Fruit fly (Drosophila melanogaster) whole organism, embryonic: Measurements from ENCODE around the gene CG5381.

Experiments
- Adf1 ChIP-seq: fragments of 200-800 bp; sonication (Bioruptor generic); IDR thresholded peaks from 2 replicates; pipeline ENCODE4 v1.3.6; 2022; ENCODE audit warnings: missing biosample characterization, missing genetic modification characterization
- CG10267 ChIP-seq: fragments of 200-800 bp; sonication (Bioruptor generic); optimal IDR thresholded peaks from 2 replicates; lab custom pipeline; 2018; ENCODE audit warnings: missing biosample characterization, mild to moderate bottlenecking, missing genetic modification characterization, moderate library complexity
- CG12104 ChIP-seq: fragments of 200-800 bp; sonication (Bioruptor generic); optimal IDR thresholded peaks from 3 replicates; lab custom pipeline; 2016; ENCODE audit warnings: missing biosample characterization, missing genetic modification characterization
- CG12391 ChIP-seq: fragments of 200-800 bp; sonication (Bioruptor generic); optimal IDR thresholded peaks from 3 replicates; lab custom pipeline; 2018; ENCODE audit warnings: missing biosample characterization, mild to moderate bottlenecking, missing genetic modification characterization, moderate library complexity
- CG13424 ChIP-seq: fragments of 200-800 bp; sonication (Bioruptor generic); optimal IDR thresholded peaks from 2 replicates; lab custom pipeline; 2019; ENCODE audit warnings: missing biosample characterization, mild to moderate bottlenecking, missing genetic modification characterization, moderate library complexity
- CG15479 ChIP-seq: fragments of 200-800 bp; sonication (Bioruptor generic); optimal IDR thresholded peaks from 3 replicates; lab custom pipeline; 2019; ENCODE audit warnings: missing biosample characterization, mild to moderate bottlenecking, missing genetic modification characterization, moderate library complexity
- CG2120 ChIP-seq: fragments of 200-800 bp; sonication (Bioruptor generic); optimal IDR thresholded peaks from 3 replicates; lab custom pipeline; 2016; ENCODE audit warnings: missing biosample characterization, missing genetic modification characterization
- CG2199 ChIP-seq: fragments of 200-800 bp; sonication (Bioruptor generic); IDR thresholded peaks from 3 replicates; pipeline ENCODE4 v1.3.6; 2022; ENCODE audit warnings: missing biosample characterization, missing genetic modification characterization
- CG2712 ChIP-seq: fragments of 200-800 bp; optimal IDR thresholded peaks from 3 replicates; lab custom pipeline; 2019; ENCODE audit warnings: missing biosample characterization, mild to moderate bottlenecking, missing genetic modification characterization, moderate library complexity
- CG30403 ChIP-seq: fragments of 200-800 bp; sonication (Bioruptor generic); optimal IDR thresholded peaks from 3 replicates; lab custom pipeline; 2016; ENCODE audit warnings: missing biosample characterization, missing genetic modification characterization
- CG31365 ChIP-seq: fragments of 200-800 bp; sonication (Bioruptor generic); optimal IDR thresholded peaks from 2 replicates; lab custom pipeline; 2018; ENCODE audit warnings: missing biosample characterization, mild to moderate bottlenecking, missing genetic modification characterization
- CG42726 ChIP-seq: fragments of 200-800 bp; sonication (Bioruptor generic); IDR thresholded peaks from 2 replicates; pipeline ENCODE4 v1.3.6; 2022; ENCODE audit warnings: missing biosample characterization, missing genetic modification characterization; ENCODE audit not compliant: partially characterized antibody
- CG7271 ChIP-seq: fragments of 200-800 bp; sonication (Bioruptor generic); optimal IDR thresholded peaks from 2 replicates; lab custom pipeline; 2018; ENCODE audit warnings: missing biosample characterization, mild to moderate bottlenecking, missing genetic modification characterization, moderate library complexity
- CG7745 ChIP-seq: fragments of 200-800 bp; sonication (Bioruptor generic); optimal IDR thresholded peaks from 2 replicates; lab custom pipeline; 2018; ENCODE audit warnings: missing biosample characterization, mild to moderate bottlenecking, missing genetic modification characterization, moderate library complexity
- CG7786 ChIP-seq: fragments of 200-800 bp; sonication (Bioruptor generic); optimal IDR thresholded peaks from 2 replicates; lab custom pipeline; 2016; ENCODE audit warnings: missing biosample characterization, missing genetic modification characterization
- CG8089 ChIP-seq: fragments of 200-800 bp; sonication (Bioruptor generic); optimal IDR thresholded peaks from 3 replicates; lab custom pipeline; 2016; ENCODE audit warnings: missing biosample characterization, missing genetic modification characterization
- Dad ChIP-seq: fragments of 200-800 bp; sonication (Bioruptor generic); optimal IDR thresholded peaks from 3 replicates; lab custom pipeline; 2016; ENCODE audit warnings: missing biosample characterization, missing genetic modification characterization
- Dek ChIP-seq: fragments of 200-800 bp; sonication (Bioruptor generic); optimal IDR thresholded peaks from 3 replicates; lab custom pipeline; 2019; ENCODE audit warnings: missing biosample characterization, mild to moderate bottlenecking, missing genetic modification characterization, moderate library complexity
- Dip3 ChIP-seq: fragments of 200-800 bp; sonication (Bioruptor generic); optimal IDR thresholded peaks from 3 replicates; lab custom pipeline; 2016; ENCODE audit warnings: missing biosample characterization, missing genetic modification characterization
- E2f2 ChIP-seq: fragments of 200-800 bp; sonication (Bioruptor generic); IDR thresholded peaks from 2 replicates; pipeline ENCODE4 v1.3.6; 2022; ENCODE audit warnings: missing biosample characterization, missing genetic modification characterization
- HHEX ChIP-seq: fragments of 200-800 bp; sonication (Bioruptor generic); optimal IDR thresholded peaks from 3 replicates; lab custom pipeline; 2017; ENCODE audit warnings: missing biosample characterization, mild to moderate bottlenecking, missing genetic modification characterization, missing genetic modification reagents
- Lim3 ChIP-seq: fragments of 200-800 bp; sonication (Bioruptor generic); IDR thresholded peaks from 2 replicates; pipeline ENCODE4 v1.3.6; 2022; ENCODE audit warnings: missing biosample characterization, missing genetic modification characterization
- MBD-R2 ChIP-seq: fragments of 200-800 bp; sonication (Bioruptor generic); IDR thresholded peaks from 2 replicates; pipeline ENCODE4 v1.3.6; 2022; ENCODE audit warnings: missing biosample characterization, missing genetic modification characterization
- Mes4 ChIP-seq: fragments of 200-800 bp; sonication (Bioruptor generic); optimal IDR thresholded peaks from 2 replicates; lab custom pipeline; 2016; ENCODE audit warnings: missing biosample characterization, missing genetic modification characterization
- PHDP ChIP-seq: fragments of 200-800 bp; sonication (Bioruptor generic); optimal IDR thresholded peaks from 3 replicates; lab custom pipeline; 2018; ENCODE audit warnings: missing biosample characterization, mild to moderate bottlenecking, missing genetic modification characterization, moderate library complexity
- ab ChIP-seq: fragments of 200-800 bp; sonication (Bioruptor generic); optimal IDR thresholded peaks from 2 replicates; lab custom pipeline; 2016; ENCODE audit warnings: missing biosample characterization, missing genetic modification characterization
- amos ChIP-seq: fragments of 200-800 bp; sonication (Bioruptor generic); IDR thresholded peaks from 2 replicates; pipeline ENCODE4 v1.3.6; 2022; ENCODE audit warnings: missing biosample characterization, missing genetic modification characterization; ENCODE audit not compliant: partially characterized antibody
- az2 ChIP-seq: fragments of 200-800 bp; sonication (Bioruptor generic); optimal IDR thresholded peaks from 3 replicates; lab custom pipeline; 2016; ENCODE audit warnings: missing biosample characterization, missing genetic modification characterization
- bsh ChIP-seq, 2 experiments: fragments of 200-800 bp; sonication (Bioruptor generic); optimal IDR thresholded peaks; 2 replicates each; lab custom pipeline; 2017 to 2018; ENCODE audit warnings: mild to moderate bottlenecking in 2 of 2, missing biosample characterization in 2 of 2, missing genetic modification characterization in 2 of 2, moderate library complexity in 1 of 2
- btn ChIP-seq: fragments of 200-800 bp; sonication (Bioruptor generic); optimal IDR thresholded peaks from 2 replicates; lab custom pipeline; 2016; ENCODE audit warnings: missing biosample characterization, missing genetic modification characterization
- chinmo ChIP-seq: fragments of 200-800 bp; sonication (Bioruptor generic); IDR thresholded peaks from 4 replicates; pipeline ENCODE4 v1.3.6; 2022; ENCODE audit warnings: missing biosample characterization, missing genetic modification characterization; ENCODE audit not compliant: partially characterized antibody
- dan ChIP-seq: fragments of 200-800 bp; sonication (Bioruptor generic); IDR thresholded peaks from 2 replicates; pipeline ENCODE4 v1.3.6; 2022; ENCODE audit warnings: missing biosample characterization, missing genetic modification characterization
- dpn ChIP-seq, 2 experiments: fragments of 200-800 bp; sonication (Bioruptor generic); optimal IDR thresholded peaks; 3 replicates each; lab custom pipeline; 2016; ENCODE audit warnings: missing biosample characterization in 2 of 2, missing genetic modification characterization in 2 of 2
- ftz-f1 ChIP-seq: fragments of 200-800 bp; sonication (Bioruptor generic); optimal IDR thresholded peaks from 2 replicates; lab custom pipeline; 2016; ENCODE audit warnings: missing biosample characterization, missing genetic modification characterization
- gem ChIP-seq: fragments of 200-800 bp; sonication (Bioruptor generic); optimal IDR thresholded peaks from 2 replicates; lab custom pipeline; 2019; ENCODE audit warnings: missing biosample characterization, mild to moderate bottlenecking, missing genetic modification characterization, moderate library complexity
- grau ChIP-seq: fragments of 200-800 bp; optimal IDR thresholded peaks from 3 replicates; lab custom pipeline; 2019; ENCODE audit warnings: missing biosample characterization, mild to moderate bottlenecking, missing genetic modification characterization, moderate library complexity
- h ChIP-seq: fragments of >200 bp; optimal IDR thresholded peaks from 2 replicates; lab custom pipeline; 2017
- her ChIP-seq: fragments of 200-800 bp; sonication (Bioruptor generic); optimal IDR thresholded peaks from 2 replicates; lab custom pipeline; 2016; ENCODE audit warnings: missing biosample characterization, missing genetic modification characterization
- inv ChIP-seq: fragments of 200-800 bp; sonication (Bioruptor generic); IDR thresholded peaks from 2 replicates; pipeline ENCODE4 v1.3.6; 2022; ENCODE audit warnings: missing biosample characterization, missing genetic modification characterization; ENCODE audit not compliant: partially characterized antibody
- jing ChIP-seq: fragments of 200-800 bp; sonication (Bioruptor generic); optimal IDR thresholded peaks from 2 replicates; lab custom pipeline; 2018; ENCODE audit warnings: missing biosample characterization, mild to moderate bottlenecking, missing genetic modification characterization
- lab ChIP-seq: fragments of 200-800 bp; sonication (Bioruptor generic); optimal IDR thresholded peaks from 3 replicates; lab custom pipeline; 2017; ENCODE audit warnings: missing biosample characterization, missing genetic modification characterization, mild to moderate bottlenecking, moderate library complexity, missing genetic modification reagents
- mam ChIP-seq: fragments of 200-800 bp; sonication (Bioruptor generic); optimal IDR thresholded peaks from 3 replicates; lab custom pipeline; 2016; ENCODE audit warnings: missing biosample characterization, missing genetic modification characterization
- mld ChIP-seq: fragments of 200-800 bp; sonication (Bioruptor generic); IDR thresholded peaks from 3 replicates; pipeline ENCODE4 v1.3.6; 2022; ENCODE audit warnings: missing biosample characterization, missing genetic modification characterization; ENCODE audit not compliant: partially characterized antibody
- nerfin-2 ChIP-seq: fragments of 200-800 bp; sonication (Bioruptor generic); IDR thresholded peaks from 2 replicates; pipeline ENCODE4 v1.3.6; 2022; ENCODE audit warnings: missing biosample characterization, missing genetic modification characterization; ENCODE audit not compliant: partially characterized antibody
- onecut ChIP-seq: fragments of 200-800 bp; sonication (Bioruptor generic); IDR thresholded peaks from 2 replicates; pipeline ENCODE4 v1.3.6; 2022; ENCODE audit warnings: missing biosample characterization, missing genetic modification characterization
- peb ChIP-seq: fragments of 200-800 bp; sonication (Bioruptor generic); IDR thresholded peaks from 2 replicates; pipeline ENCODE4 v1.3.6; 2022; ENCODE audit warnings: missing biosample characterization, missing genetic modification characterization
- rib ChIP-seq: fragments of 200-800 bp; sonication (Bioruptor generic); IDR thresholded peaks from 2 replicates; pipeline ENCODE4 v1.3.6; 2022; ENCODE audit warnings: missing biosample characterization, missing genetic modification characterization
- ttk ChIP-seq: fragments of 200-800 bp; sonication (Bioruptor generic); IDR thresholded peaks from 2 replicates; pipeline ENCODE4 v2.1.2; 2022; ENCODE audit warnings: missing biosample characterization, missing genetic modification characterization

The CG5381 gene

DNA sequence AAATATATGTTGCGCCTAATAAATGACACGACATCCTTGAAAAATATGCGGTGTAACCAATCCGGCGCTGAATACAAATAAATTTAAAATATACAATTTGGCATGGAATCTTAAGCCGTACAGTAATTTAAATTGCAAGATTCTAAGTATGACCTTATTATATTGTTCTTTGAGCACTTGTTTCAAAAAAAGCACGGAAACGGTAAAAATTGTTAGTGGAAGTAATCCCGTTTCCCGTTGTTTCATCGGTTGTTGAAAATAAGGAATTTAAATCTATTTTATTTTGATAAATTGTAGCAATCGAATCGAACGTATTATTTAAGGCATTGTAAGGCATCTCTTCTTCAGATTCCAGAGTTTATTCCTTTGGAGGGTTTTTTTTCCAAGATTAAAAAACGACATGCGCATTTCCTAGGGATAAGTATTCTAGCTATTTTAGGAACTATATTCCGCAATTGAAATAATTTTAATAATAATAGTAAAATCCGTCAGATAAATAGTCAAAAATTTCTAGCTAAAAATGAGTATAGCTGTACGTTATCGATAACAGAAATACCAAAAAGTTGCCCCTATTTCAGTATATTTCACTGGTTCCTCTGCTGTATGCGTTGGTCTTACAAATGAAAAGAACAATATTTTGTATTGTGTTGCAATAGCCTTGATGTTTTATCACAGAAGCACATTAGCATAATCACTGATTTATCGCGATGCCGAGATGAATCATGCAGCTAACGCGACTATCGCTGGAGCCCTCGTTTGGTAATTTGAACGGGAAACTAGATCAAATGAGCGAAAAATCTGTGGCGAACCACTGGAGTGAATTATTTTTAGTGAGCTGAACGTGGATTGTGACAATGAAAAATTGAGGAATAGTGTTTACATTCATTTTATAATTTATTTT, 10.4 kb upstream of the CG5381 start, which contains the start of gene GATAd (continued):
- TF ChIP-seq CG15479 (GFP tag; lab: Kevin White, UChicago) (peak; percentile 64), peb (no peak), jing (no peak), grau (tag; lab: Kevin White, UChicago) (peak; percentile 19), PHDP (tag; lab: Kevin White, UChicago) (peak; percentile 19), ab (GFP tag; lab: Kevin White, UChicago) (no peak), inv (peak; percentile 20; the same call in 1 of the 2 replicates), ttk (GFP tag; lab: Robert Waterston, UW) (no peak), CG12391 (peak; percentile 29), CG2120 (GFP tag; lab: Kevin White, UChicago) (peak; percentile 9), CG31365 (tag; lab: Kevin White, UChicago) (no peak), rib (GFP tag; lab: Robert Waterston, UW) (no peak), bsh (GFP tag; optimal IDR thresholded peaks at IDR 0.05; lab: Kevin White, UChicago) (no peak), chinmo (peak; percentile 74; the same call in 1 of the 4 replicates), her (no peak), CG8089 (GFP tag; lab: Kevin White, UChicago) (no peak), nerfin-2 (GFP tag; lab: Robert Waterston, UW) (no peak), h (lab: Kevin White, UChicago) (no peak), gem (tag; lab: Kevin White, UChicago) (peak; percentile 26), Mes4 (GFP tag; lab: Kevin White, UChicago) (no peak), lab (GFP tag; lab: Kevin White, UChicago) (no peak), E2f2 (no peak; the same call in 1 of the 2 replicates), HHEX (GFP tag; lab: Kevin White, UChicago) (no peak), CG7786 (no peak), Adf1 (GFP tag; lab: Robert Waterston, UW) (no peak), Dek (tag; lab: Kevin White, UChicago) (peak; percentile 15), CG30403 (GFP tag; lab: Kevin White, UChicago) (peak; percentile 27), Dad (GFP tag; lab: Kevin White, UChicago) (no peak), amos (GFP tag; lab: Robert Waterston, UW) (no peak; the same call in 1 of the 2 replicates), CG7271 (tag; lab: Kevin White, UChicago) (no peak), CG10267 (tag; lab: Kevin White, UChicago) (peak; percentile 33), CG12104 (GFP tag; lab: Kevin White, UChicago) (no peak), Dip3 (GFP tag; lab: Kevin White, UChicago) (no peak), ftz-f1 (GFP tag; lab: Kevin White, UChicago) (peak; percentile 61), mam (GFP tag; lab: Kevin White, UChicago) (peak; percentile 14), Lim3 (GFP tag; lab: Robert Waterston, UW) (no peak), az2 (no peak), dpn (GFP tag; optimal IDR thresholded peaks at IDR 0.05; lab: Kevin White, UChicago) (peak in 1 of 2 experiments; percentile 23), onecut (GFP tag; lab: Robert Waterston, UW) (no peak), CG13424 (peak; percentile 21), dan (no peak), CG2712 (tag; lab: Kevin White, UChicago) (peak; percentile 46), mld (GFP tag; lab: Robert Waterston, UW) (no peak), CG7745 (tag; lab: Kevin White, UChicago) (no peak), CG2199 (GFP tag; lab: Robert Waterston, UW) (no peak), CG42726 (GFP tag; lab: Robert Waterston, UW) (no peak), btn (no peak), MBD-R2 (GFP tag; lab: Robert Waterston, UW) (peak; percentile 19; the same call in 1 of the 2 replicates)
